Fruit fly (Drosophila melanogaster) whole organism, wandering third instar larva: ENCODE results near the gene CG15642.

Experiments used
- CG9705 ChIP-seq: fragments of 200-800 bp; sonication (Bioruptor generic); optimal IDR thresholded peaks from 2 replicates; lab custom pipeline; 2018; ENCODE audit warnings: missing biosample characterization, mild to moderate bottlenecking, missing genetic modification characterization
- CrebA ChIP-seq: fragments of 200-800 bp; sonication (Bioruptor generic); optimal IDR thresholded peaks from 2 replicates; lab custom pipeline; 2016; ENCODE audit warnings: missing biosample characterization, mild to moderate bottlenecking, missing genetic modification characterization, borderline replicate concordance
- Dfd ChIP-seq: fragments of >200 bp; optimal IDR thresholded peaks from 2 replicates; lab custom pipeline; 2017; ENCODE audit warnings: missing biosample characterization, missing genetic modification characterization
- Dif ChIP-seq: fragments of 200-275, 200-300 bp; sonication (Bioruptor generic); optimal IDR thresholded peaks from 2 replicates; lab custom pipeline; 2018; ENCODE audit warnings: missing biosample characterization, missing genetic modification characterization; ENCODE audit not compliant: partially characterized antibody
- Hr78 ChIP-seq: fragments of >200 bp; optimal IDR thresholded peaks from 2 replicates; lab custom pipeline; 2017; ENCODE audit warnings: missing biosample characterization, missing genetic modification characterization
- OdsH ChIP-seq: fragments of 200-800 bp; sonication (Bioruptor generic); optimal IDR thresholded peaks from 2 replicates; lab custom pipeline; 2016; ENCODE audit warnings: missing biosample characterization, mild to moderate bottlenecking, missing genetic modification characterization
- Rel ChIP-seq, 2 experiments: fragments of 200-800 bp; sonication (Bioruptor generic) in 1 of 2; optimal IDR thresholded peaks; 2 replicates in 1 of 2; 3 replicates in 1 of 2; lab custom pipeline; 2016 to 2019; ENCODE audit warnings: mild to moderate bottlenecking in 2 of 2, missing biosample characterization in 2 of 2, missing genetic modification characterization in 2 of 2, moderate library complexity in 1 of 2
- fru ChIP-seq: fragments of 200-800 bp; sonication (Bioruptor generic); optimal IDR thresholded peaks from 3 replicates; lab custom pipeline; 2016; ENCODE audit warnings: missing biosample characterization, mild to moderate bottlenecking, missing genetic modification characterization
- lola ChIP-seq: fragments of >200 bp; optimal IDR thresholded peaks from 2 replicates; lab custom pipeline; 2017; ENCODE audit warnings: missing biosample characterization, missing genetic modification characterization
- pan ChIP-seq: fragments of >200 bp; optimal IDR thresholded peaks from 2 replicates; lab custom pipeline; 2017
- sv ChIP-seq: fragments of 200-800 bp; sonication (Bioruptor generic); optimal IDR thresholded peaks from 3 replicates; lab custom pipeline; 2016; ENCODE audit warnings: missing biosample characterization, missing genetic modification characterization
- woc ChIP-seq: sonication (Bioruptor generic); optimal IDR thresholded peaks from 2 replicates; lab custom pipeline; 2016; ENCODE audit warnings: missing biosample characterization, mild to moderate bottlenecking, missing genetic modification characterization

The CG15642 gene

dm6 chrX:15448136-15448535 is 19.4 kb downstream of the CG15642 start:
- no peak for TF ChIP-seq OdsH (GFP tag; lab: Kevin White, UChicago)
- no peak for TF ChIP-seq CrebA
- no peak for TF ChIP-seq Hr78
- TF ChIP-seq, all 38 proteins: peak for 0

dm6 chrX:15443502-15443901 is 24.1 kb downstream of the CG15642 start:
- TF ChIP-seq woc (GFP tag; lab: Kevin White, UChicago) (no peak), CrebA (no peak), lola (GFP tag; lab: Kevin White, UChicago) (no peak), sv (GFP tag; lab: Kevin White, UChicago) (no peak)

- TF ChIP-seq OdsH (GFP tag; lab: Kevin White, UChicago) (no peak), CG9705 (GFP tag; lab: Kevin White, UChicago) (no peak), Dif (no peak), sv (GFP tag; lab: Kevin White, UChicago) (no peak), pan (lab: Kevin White, UChicago) (no peak), Rel (GFP tag; optimal IDR thresholded peaks at IDR 0.05; lab: Kevin White, UChicago) (no peak), Rel (tag; optimal IDR thresholded peaks at IDR 0.05; lab: Kevin White, UChicago) (no peak), CrebA (no peak), Dfd (GFP tag; lab: Kevin White, UChicago) (no peak), fru (GFP tag; lab: Kevin White, UChicago) (no peak)
These were observed 26.3 kb downstream of the CG15642 start, which contains the start of gene Cngl for dm6 chrX:15441245-15441644. Gene Cngl (minus strand): TSS chrX:15441252.
